Worm (Caenorhabditis elegans) whole organism, mixed stage, embryonic: Measurements from ENCODE around the gene luc-7L3.

ENCODE experiments used
- M03D4.4 ChIP-seq: sonication (generic microtip); optimal IDR thresholded peaks from 2 replicates; lab custom pipeline; 2017; ENCODE audit warnings: mild to moderate bottlenecking, missing genetic modification characterization, missing compliant biosample characterization
- bed-3 ChIP-seq: fragments of 200-800 bp; sonication (Bioruptor generic); optimal IDR thresholded peaks from 3 replicates; lab custom pipeline; 2018; ENCODE audit warnings: mild to moderate bottlenecking, missing genetic modification characterization, moderate library complexity, missing compliant biosample characterization
- blmp-1 ChIP-seq: fragments of 150-350 bp; optimal IDR thresholded peaks from 2 replicates; lab custom pipeline; 2014; ENCODE audit warnings: missing biosample characterization, missing genetic modification characterization
- ceh-43 ChIP-seq: fragments of 200-800 bp; sonication (Bioruptor generic); optimal IDR thresholded peaks from 2 replicates; lab custom pipeline; 2018; ENCODE audit warnings: mild to moderate bottlenecking, missing genetic modification characterization, moderate library complexity, missing compliant biosample characterization
- ces-1 ChIP-seq: fragments of 150-350 bp; optimal IDR thresholded peaks from 2 replicates; lab custom pipeline; 2014; ENCODE audit warnings: missing biosample characterization, missing genetic modification reagents, missing genetic modification characterization
- cnd-1 ChIP-seq: fragments of 200-800 bp; sonication (Bioruptor generic); optimal IDR thresholded peaks from 2 replicates; lab custom pipeline; 2018; ENCODE audit warnings: mild to moderate bottlenecking, missing genetic modification characterization, missing compliant biosample characterization
- drap-1 ChIP-seq: fragments of 200-800 bp; sonication (Bioruptor generic); optimal IDR thresholded peaks from 3 replicates; lab custom pipeline; 2018; ENCODE audit warnings: mild to moderate bottlenecking, missing genetic modification characterization, missing compliant biosample characterization
- elt-1 ChIP-seq: sonication (generic microtip); optimal IDR thresholded peaks from 2 replicates; lab custom pipeline; 2017; ENCODE audit warnings: missing genetic modification characterization, mild to moderate bottlenecking, missing compliant biosample characterization, antibody characterized with exemption, moderate library complexity, borderline replicate concordance; ENCODE audit not compliant: insufficient read depth
- elt-3 ChIP-seq: fragments of 150-350 bp; optimal IDR thresholded peaks from 2 replicates; lab custom pipeline; 2014; ENCODE audit warnings: missing biosample characterization, missing genetic modification characterization
- flh-1 ChIP-seq: fragments of 200-800 bp; sonication (Bioruptor generic); optimal IDR thresholded peaks from 2 replicates; lab custom pipeline; 2018; ENCODE audit warnings: mild to moderate bottlenecking, missing genetic modification characterization, moderate library complexity, missing compliant biosample characterization
- ham-2 ChIP-seq: fragments of 200-800 bp; sonication (Bioruptor generic); optimal IDR thresholded peaks from 2 replicates; lab custom pipeline; 2018; ENCODE audit warnings: mild to moderate bottlenecking, missing genetic modification characterization, missing compliant biosample characterization
- lin-32 ChIP-seq: fragments of 200-800 bp; sonication (Bioruptor generic); optimal IDR thresholded peaks from 2 replicates; lab custom pipeline; 2018; ENCODE audit warnings: mild to moderate bottlenecking, missing genetic modification characterization, missing compliant biosample characterization
- lsy-2 ChIP-seq: fragments of 150-350 bp; optimal IDR thresholded peaks from 2 replicates; lab custom pipeline; 2014; ENCODE audit warnings: missing biosample characterization, missing genetic modification characterization
- mep-1 ChIP-seq: fragments of 150-350 bp; optimal IDR thresholded peaks from 2 replicates; lab custom pipeline; 2017; ENCODE audit warnings: missing biosample characterization, missing genetic modification reagents, missing genetic modification characterization, inconsistent platforms
- mls-2 ChIP-seq: sonication (generic microtip); optimal IDR thresholded peaks from 2 replicates; lab custom pipeline; 2016; ENCODE audit warnings: mild to moderate bottlenecking, missing genetic modification characterization, moderate library complexity, missing compliant biosample characterization
- nhr-12 ChIP-seq: fragments of 150-350 bp; optimal IDR thresholded peaks from 2 replicates; lab custom pipeline; 2014; ENCODE audit warnings: missing biosample characterization, missing genetic modification characterization
- nhr-2 ChIP-seq: fragments of 150-350 bp; optimal IDR thresholded peaks from 2 replicates; lab custom pipeline; 2014; ENCODE audit warnings: missing biosample characterization, missing genetic modification characterization
- nhr-237 ChIP-seq: fragments of 150-350 bp; optimal IDR thresholded peaks from 2 replicates; lab custom pipeline; 2014; ENCODE audit warnings: missing biosample characterization, missing genetic modification characterization
- nhr-28 ChIP-seq: fragments of 150-350 bp; optimal IDR thresholded peaks from 2 replicates; lab custom pipeline; 2014; ENCODE audit warnings: missing biosample characterization, missing genetic modification characterization
- nhr-76 ChIP-seq: sonication (generic microtip); optimal IDR thresholded peaks from 2 replicates; lab custom pipeline; 2017; ENCODE audit warnings: missing biosample characterization, missing genetic modification characterization
- pha-4 ChIP-seq: fragments of 150-350 bp; optimal IDR thresholded peaks from 2 replicates; lab custom pipeline; 2018; ENCODE audit warnings: missing biosample characterization, missing genetic modification reagents, missing genetic modification characterization
- sem-2 ChIP-seq: fragments of 200-800 bp; sonication (Bioruptor generic); optimal IDR thresholded peaks from 2 replicates; lab custom pipeline; 2018; ENCODE audit warnings: mild to moderate bottlenecking, missing genetic modification characterization, missing compliant biosample characterization
- snpc-4 ChIP-seq: fragments of 150-350 bp; optimal IDR thresholded peaks from 2 replicates; lab custom pipeline; 2014; ENCODE audit warnings: missing biosample characterization, missing genetic modification characterization
- sptf-1 ChIP-seq: sonication (generic microtip); optimal IDR thresholded peaks from 2 replicates; lab custom pipeline; 2017; ENCODE audit warnings: mild to moderate bottlenecking, missing genetic modification characterization, moderate library complexity, missing compliant biosample characterization
- tbx-8 ChIP-seq: fragments of 200-800 bp; sonication (Bioruptor generic); optimal IDR thresholded peaks from 2 replicates; lab custom pipeline; 2018; ENCODE audit warnings: mild to moderate bottlenecking, missing genetic modification characterization, moderate library complexity, missing compliant biosample characterization
- unc-39 ChIP-seq: fragments of 150-350 bp; optimal IDR thresholded peaks from 2 replicates; lab custom pipeline; 2014; ENCODE audit warnings: missing biosample characterization, missing genetic modification characterization
- unc-62 ChIP-seq: fragments of 150-350 bp; optimal IDR thresholded peaks from 2 replicates; lab custom pipeline; 2014; ENCODE audit warnings: missing biosample characterization, missing genetic modification reagents, missing genetic modification characterization
- zip-8 ChIP-seq: fragments of 150-350 bp; optimal IDR thresholded peaks from 2 replicates; lab custom pipeline; 2014; ENCODE audit warnings: missing biosample characterization, missing genetic modification characterization
- ztf-11 ChIP-seq: fragments of 150-350 bp; optimal IDR thresholded peaks from 2 replicates; lab custom pipeline; 2014; ENCODE audit warnings: missing biosample characterization, missing genetic modification characterization

The luc-7L3 gene

DNA sequence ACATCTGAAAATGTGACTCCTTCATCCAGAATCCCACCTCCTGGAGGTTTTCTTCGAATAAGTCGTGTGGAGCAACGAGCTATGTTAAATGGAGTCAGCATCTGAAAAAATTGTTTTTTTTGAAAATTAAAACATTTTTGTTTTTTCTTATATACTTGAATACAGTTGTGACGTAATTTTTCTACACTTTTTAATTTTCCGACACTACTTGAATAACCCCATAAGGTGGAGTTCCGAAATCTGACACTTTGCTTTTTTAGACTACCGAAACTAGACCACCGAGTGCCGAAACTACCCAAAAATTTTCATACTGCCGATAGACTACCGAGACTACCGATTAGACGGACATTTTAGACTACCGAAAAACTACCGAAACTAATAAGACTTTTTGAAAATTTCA is 6.4 kb downstream of the luc-7L3 start, which contains the start of gene mcat-1:
mcat-1 (minus strand) TSS at position 101 of the 400 bp plus-strand sequence.
- TF ChIP-seq nhr-12 (tag; lab: Kevin White, UChicago): no peak
- TF ChIP-seq zip-8 (tag; lab: Kevin White, UChicago): peak; percentile 1
- TF ChIP-seq, all 35 proteins: peak for 1

DNA sequence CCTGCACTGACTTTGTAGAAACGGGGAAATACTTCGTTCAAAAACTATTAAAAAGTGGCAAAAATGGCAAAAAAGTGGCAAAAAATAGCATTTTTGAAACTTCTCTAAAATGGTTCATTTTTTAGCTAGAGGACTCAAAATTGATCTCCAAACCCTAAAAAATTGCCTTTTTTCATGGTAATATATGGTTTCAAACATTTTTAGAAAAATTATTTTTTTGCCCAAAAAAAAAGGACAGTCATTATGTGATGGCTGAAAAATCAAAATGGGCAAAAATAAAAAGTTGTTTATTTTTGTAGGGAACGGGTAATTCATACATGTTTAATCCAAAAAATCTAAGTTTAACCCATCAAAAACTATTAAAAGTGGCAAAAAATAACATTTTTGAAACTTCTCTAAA is 9.9 kb downstream of the luc-7L3 start:
- TF ChIP-seq lin-32 (GFP tag; lab: Kevin White, UChicago) (no peak), elt-3 (no peak), sem-2 (no peak), nhr-12 (tag; lab: Kevin White, UChicago) (no peak), nhr-76 (tag; lab: Kevin White, UChicago) (no peak), flh-1 (GFP tag; lab: Kevin White, UChicago) (no peak), pha-4 (tag; lab: Kevin White, UChicago) (no peak), tbx-8 (GFP tag; lab: Kevin White, UChicago) (no peak), ztf-11 (tag; lab: Kevin White, UChicago) (no peak), ham-2 (GFP tag; lab: Kevin White, UChicago) (no peak), unc-39 (tag; lab: Kevin White, UChicago) (no peak), ces-1 (GFP tag; lab: Kevin White, UChicago) (no peak), sptf-1 (no peak), ceh-43 (GFP tag; lab: Kevin White, UChicago) (no peak), snpc-4 (tag; lab: Kevin White, UChicago) (no peak)

DNA sequence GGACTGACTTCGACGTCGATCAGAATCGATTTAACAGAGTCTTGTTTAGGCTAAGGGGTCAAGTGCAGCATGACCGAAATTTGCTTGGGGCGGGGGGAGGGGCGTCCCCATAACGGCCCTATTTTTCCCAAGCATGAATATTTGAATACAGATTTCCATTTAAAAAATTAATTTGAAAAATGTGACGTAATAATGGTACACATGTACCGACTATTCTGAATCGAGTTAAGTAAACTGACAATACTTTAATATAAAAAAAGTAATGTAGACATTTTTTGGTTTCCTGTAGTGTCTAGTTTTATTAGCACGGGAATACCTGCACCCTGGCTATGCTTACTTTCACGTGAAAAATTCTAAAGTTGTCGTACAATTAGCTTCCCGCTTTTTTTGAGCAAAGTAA is 11.0 kb downstream of the luc-7L3 start:
- TF ChIP-seq zip-8 (tag; lab: Kevin White, UChicago): peak; percentile 56
- TF ChIP-seq sptf-1: no peak

DNA sequence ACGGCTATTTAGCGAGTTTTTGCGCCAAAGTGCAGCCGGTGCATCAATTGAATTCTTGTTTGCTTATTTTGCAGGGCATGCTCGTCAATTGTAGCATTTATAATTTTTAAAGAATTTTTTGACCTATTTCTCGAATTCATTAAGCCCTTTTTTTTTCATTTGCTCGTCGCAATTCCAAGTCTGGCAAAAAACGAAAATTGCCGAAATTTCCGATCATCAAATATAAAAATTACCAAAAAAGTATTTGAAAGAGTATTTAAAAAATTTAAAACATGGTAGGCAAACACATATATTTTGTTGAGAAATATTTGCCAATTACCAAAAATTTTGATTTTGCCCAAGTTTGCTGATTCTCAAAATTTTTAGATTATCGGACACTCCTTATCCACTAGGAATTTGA is 13.7 kb downstream of the luc-7L3 start, which contains the start of gene C50D2.6:
C50D2.6 (plus strand) TSS at position 301 of the 400 bp plus-strand sequence.
- no peak for TF ChIP-seq unc-39 (tag; lab: Kevin White, UChicago)
- TF ChIP-seq zip-8 (tag; lab: Kevin White, UChicago): no peak
- no peak for TF ChIP-seq nhr-2
- TF ChIP-seq sem-2: no peak
- TF ChIP-seq ceh-43 (GFP tag; lab: Kevin White, UChicago): no peak
- no peak for TF ChIP-seq ham-2 (GFP tag; lab: Kevin White, UChicago)
- TF ChIP-seq M03D4.4: no peak
- no peak for TF ChIP-seq lin-32 (GFP tag; lab: Kevin White, UChicago)
- no peak for TF ChIP-seq ztf-11 (tag; lab: Kevin White, UChicago)
- no peak for TF ChIP-seq unc-62 (GFP tag; lab: Kevin White, UChicago)

DNA sequence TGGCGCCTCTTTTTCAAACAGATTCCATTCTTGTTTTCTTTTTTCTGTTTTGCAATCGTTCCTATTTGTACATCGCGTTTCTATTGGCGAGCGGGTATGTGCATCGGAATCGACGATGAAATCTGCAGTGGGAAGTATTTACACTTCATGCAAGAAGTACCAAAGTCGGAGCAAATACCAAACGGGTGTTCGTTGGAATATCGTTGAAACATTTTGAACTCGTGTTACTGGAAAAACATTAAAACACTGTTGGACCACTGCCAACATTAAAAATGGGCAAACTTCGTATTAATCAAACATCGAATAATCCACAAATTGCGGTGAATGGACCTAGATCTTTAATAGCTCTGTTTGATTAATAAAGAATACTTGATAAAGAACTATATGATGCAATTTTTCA is 18.7 kb downstream of the luc-7L3 start, which contains the start of gene C23H3.9:
C23H3.9 (minus strand) TSS at position 101 of the 400 bp plus-strand sequence.
- TF ChIP-seq bed-3 (GFP tag; lab: Kevin White, UChicago) (no peak), elt-1 (tag; lab: Kevin White, UChicago) (no peak), mep-1 (tag; lab: Kevin White, UChicago) (no peak), M03D4.4 (no peak), lsy-2 (tag; lab: Kevin White, UChicago) (no peak), mls-2 (tag; lab: Kevin White, UChicago) (no peak), ceh-43 (GFP tag; lab: Kevin White, UChicago) (no peak)
- TF ChIP-seq, all 35 proteins: peak for 0

DNA sequence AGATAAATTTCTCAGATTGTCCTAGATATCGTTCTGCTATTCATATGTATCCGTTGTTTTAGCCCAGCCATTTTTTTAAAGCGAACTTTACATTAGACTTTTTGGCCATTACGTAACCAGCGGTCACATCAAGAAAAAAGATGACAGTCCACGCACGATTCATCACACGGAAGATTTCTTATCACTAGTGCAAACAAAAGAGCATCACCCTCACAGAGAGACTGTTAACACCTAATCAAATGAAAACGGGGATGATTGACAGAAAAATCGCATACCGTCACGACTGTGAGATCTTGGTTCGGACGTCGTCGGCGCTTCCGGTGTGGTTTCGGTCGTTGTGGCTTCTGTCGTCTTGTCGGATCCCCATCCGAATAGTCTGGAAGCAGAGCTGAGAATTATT is 21.2 kb downstream of the luc-7L3 start:
- no peak for TF ChIP-seq cnd-1 (tag; lab: Kevin White, UChicago)
- TF ChIP-seq nhr-237: no peak
- TF ChIP-seq mls-2 (tag; lab: Kevin White, UChicago): no peak
- no peak for TF ChIP-seq M03D4.4
- no peak for TF ChIP-seq elt-1 (tag; lab: Kevin White, UChicago)
- no peak for TF ChIP-seq flh-1 (GFP tag; lab: Kevin White, UChicago)
- TF ChIP-seq sem-2: no peak
- TF ChIP-seq lin-32 (GFP tag; lab: Kevin White, UChicago): no peak
- TF ChIP-seq sptf-1: no peak
- TF ChIP-seq, all 35 proteins: peak for 0

DNA sequence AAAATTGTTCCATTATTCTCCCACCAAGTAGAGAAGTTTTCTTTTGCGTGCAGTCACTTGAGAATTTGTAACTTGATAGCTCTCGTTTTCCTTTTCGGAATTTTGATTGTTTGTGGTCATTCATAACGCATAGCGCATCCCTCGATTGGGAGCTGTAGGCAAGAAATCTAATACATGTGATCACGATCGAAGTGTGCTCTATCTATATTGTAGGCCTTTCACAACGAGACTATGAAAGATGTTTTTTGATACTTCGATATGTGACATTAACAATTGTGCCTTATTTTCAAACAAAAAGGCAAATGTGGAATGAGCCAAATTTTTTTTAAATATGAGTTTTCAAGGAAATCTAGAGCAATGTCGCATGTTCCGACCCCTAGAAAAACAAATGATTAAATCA is 22.0 kb downstream of the luc-7L3 start:
- TF ChIP-seq drap-1 (GFP tag; lab: Kevin White, UChicago) (no peak), sem-2 (no peak), pha-4 (tag; lab: Kevin White, UChicago) (no peak), blmp-1 (tag; lab: Kevin White, UChicago) (no peak), nhr-76 (tag; lab: Kevin White, UChicago) (no peak), nhr-28 (tag; lab: Kevin White, UChicago) (no peak), cnd-1 (tag; lab: Kevin White, UChicago) (no peak)
